Worm (Caenorhabditis elegans) whole organism, L3 larva: ENCODE results near the gene ttll-4.
A peak's percentile ranks its signal among the peaks of the same experiment; 100 is the strongest.

ENCODE experiments used
- R02D3.7 ChIP-seq: fragments of 150-350 bp; optimal IDR thresholded peaks from 2 replicates; lab custom pipeline; 2014; ENCODE audit warnings: missing biosample characterization, missing genetic modification characterization
- ama-1 ChIP-seq: fragments of 150-350 bp; optimal IDR thresholded peaks from 2 replicates; lab custom pipeline; 2018
- ceh-16 ChIP-seq: sonication (generic microtip); optimal IDR thresholded peaks from 2 replicates; lab custom pipeline; 2017; ENCODE audit warnings: missing biosample characterization, missing genetic modification characterization
- ceh-28 ChIP-seq: fragments of 150-350 bp; optimal IDR thresholded peaks from 2 replicates; lab custom pipeline; 2014; ENCODE audit warnings: missing biosample characterization, missing genetic modification reagents, missing genetic modification characterization
- ceh-9 ChIP-seq: sonication (generic microtip); optimal IDR thresholded peaks from 2 replicates; lab custom pipeline; 2018; ENCODE audit warnings: missing biosample characterization, missing genetic modification characterization
- egl-27 ChIP-seq: sonication (generic microtip); optimal IDR thresholded peaks from 4 replicates; lab custom pipeline; 2017; ENCODE audit warnings: missing biosample characterization, missing genetic modification reagents, missing genetic modification characterization
- elt-1 ChIP-seq: fragments of 150-350 bp; optimal IDR thresholded peaks from 2 replicates; lab custom pipeline; 2014; ENCODE audit warnings: missing biosample characterization, missing genetic modification characterization
- elt-2 ChIP-seq: sonication (generic microtip); optimal IDR thresholded peaks from 2 replicates; lab custom pipeline; 2016; ENCODE audit warnings: missing genetic modification reagents, mild to moderate bottlenecking, missing genetic modification characterization, missing compliant biosample characterization
- elt-3 ChIP-seq, 3 experiments: fragments of 150-350 bp in 1 of 3; sonication (generic microtip) in 2 of 3; optimal IDR thresholded peaks; 2 replicates in 2 of 3; 4 replicates in 1 of 3; lab custom pipeline; 2014 to 2017; ENCODE audit warnings: missing biosample characterization in 3 of 3, missing genetic modification characterization in 3 of 3
- eor-1 ChIP-seq, 2 experiments: fragments of 150-350 bp; optimal IDR thresholded peaks; 2 replicates each; lab custom pipeline; 2014 to 2018; ENCODE audit warnings: missing biosample characterization in 2 of 2, missing genetic modification characterization in 2 of 2
- fkh-10 ChIP-seq: sonication (generic microtip); optimal IDR thresholded peaks from 2 replicates; lab custom pipeline; 2017; ENCODE audit warnings: missing biosample characterization, missing genetic modification reagents, missing genetic modification characterization
- fos-1 ChIP-seq: fragments of 150-350 bp; optimal IDR thresholded peaks from 2 replicates; lab custom pipeline; 2014; ENCODE audit warnings: missing biosample characterization, missing genetic modification characterization
- hmg-11 ChIP-seq: sonication (generic microtip); optimal IDR thresholded peaks from 2 replicates; lab custom pipeline; 2016; ENCODE audit warnings: missing genetic modification characterization, missing compliant biosample characterization
- jun-1 ChIP-seq: fragments of 150-350 bp; optimal IDR thresholded peaks from 2 replicates; lab custom pipeline; 2014; ENCODE audit warnings: missing biosample characterization, missing genetic modification reagents, missing genetic modification characterization
- lin-15B ChIP-seq: fragments of 150-350 bp; optimal IDR thresholded peaks from 2 replicates; lab custom pipeline; 2014; ENCODE audit warnings: missing biosample characterization, missing genetic modification characterization
- lin-39 ChIP-seq: fragments of 150-350 bp; optimal IDR thresholded peaks from 2 replicates; lab custom pipeline; 2018; ENCODE audit warnings: missing biosample characterization, missing genetic modification reagents, missing genetic modification characterization
- mdl-1 ChIP-seq: fragments of 150-350 bp; optimal IDR thresholded peaks from 2 replicates; lab custom pipeline; 2014; ENCODE audit warnings: missing biosample characterization, missing genetic modification characterization
- mml-1 ChIP-seq: fragments of 150-350 bp; sonication (generic microtip); optimal IDR thresholded peaks from 3 replicates; lab custom pipeline; 2014; ENCODE audit warnings: missing biosample characterization, missing genetic modification characterization
- nfya-1 ChIP-seq: sonication (generic microtip); optimal IDR thresholded peaks from 2 replicates; lab custom pipeline; 2017; ENCODE audit warnings: missing genetic modification characterization, mild to moderate bottlenecking, missing compliant biosample characterization, antibody characterized with exemption, moderate library complexity; ENCODE audit not compliant: insufficient read depth
- nhr-11 ChIP-seq: fragments of 150-350 bp; optimal IDR thresholded peaks from 2 replicates; lab custom pipeline; 2014; ENCODE audit warnings: missing biosample characterization, missing genetic modification characterization
- nhr-12 ChIP-seq: fragments of 150-350 bp; optimal IDR thresholded peaks from 2 replicates; lab custom pipeline; 2014; ENCODE audit warnings: missing biosample characterization, missing genetic modification characterization
- nhr-23 ChIP-seq: fragments of 150-350 bp; optimal IDR thresholded peaks from 2 replicates; lab custom pipeline; 2014; ENCODE audit warnings: missing biosample characterization, missing genetic modification reagents, missing genetic modification characterization
- nhr-237 ChIP-seq: fragments of 150-350 bp; optimal IDR thresholded peaks from 2 replicates; lab custom pipeline; 2014; ENCODE audit warnings: missing biosample characterization, missing genetic modification characterization
- nhr-25 ChIP-seq: sonication (generic microtip); optimal IDR thresholded peaks from 2 replicates; lab custom pipeline; 2017; ENCODE audit warnings: missing biosample characterization, missing genetic modification characterization
- nhr-43 ChIP-seq: sonication (generic microtip); optimal IDR thresholded peaks from 2 replicates; lab custom pipeline; 2016; ENCODE audit warnings: mild to moderate bottlenecking, missing genetic modification characterization, missing compliant biosample characterization; ENCODE audit not compliant: poor library complexity, severe bottlenecking
- nhr-67 ChIP-seq: fragments of 150-350 bp; optimal IDR thresholded peaks from 2 replicates; lab custom pipeline; 2014; ENCODE audit warnings: missing biosample characterization, missing genetic modification characterization
- pha-4 ChIP-seq: fragments of 150-350 bp; optimal IDR thresholded peaks from 2 replicates; lab custom pipeline; 2014; ENCODE audit warnings: missing biosample characterization, missing genetic modification reagents, missing genetic modification characterization
- pqm-1 ChIP-seq: fragments of 150-350 bp; optimal IDR thresholded peaks from 2 replicates; lab custom pipeline; 2017; ENCODE audit warnings: missing biosample characterization, missing genetic modification characterization, inconsistent platforms
- tbx-2 ChIP-seq: sonication (generic microtip); optimal IDR thresholded peaks from 2 replicates; lab custom pipeline; 2016; ENCODE audit warnings: mild to moderate bottlenecking, missing genetic modification characterization, missing compliant biosample characterization
- unc-39 ChIP-seq: sonication (generic microtip); optimal IDR thresholded peaks from 4 replicates; lab custom pipeline; 2017; ENCODE audit warnings: missing biosample characterization, missing genetic modification characterization
- zag-1 ChIP-seq: fragments of 150-350 bp; optimal IDR thresholded peaks from 2 replicates; lab custom pipeline; 2014; ENCODE audit warnings: missing biosample characterization, missing genetic modification characterization
- ztf-4 ChIP-seq: fragments of 150-350 bp; optimal IDR thresholded peaks from 2 replicates; lab custom pipeline; 2014; ENCODE audit warnings: missing biosample characterization, missing genetic modification characterization

ttll-4 gene

DNA sequence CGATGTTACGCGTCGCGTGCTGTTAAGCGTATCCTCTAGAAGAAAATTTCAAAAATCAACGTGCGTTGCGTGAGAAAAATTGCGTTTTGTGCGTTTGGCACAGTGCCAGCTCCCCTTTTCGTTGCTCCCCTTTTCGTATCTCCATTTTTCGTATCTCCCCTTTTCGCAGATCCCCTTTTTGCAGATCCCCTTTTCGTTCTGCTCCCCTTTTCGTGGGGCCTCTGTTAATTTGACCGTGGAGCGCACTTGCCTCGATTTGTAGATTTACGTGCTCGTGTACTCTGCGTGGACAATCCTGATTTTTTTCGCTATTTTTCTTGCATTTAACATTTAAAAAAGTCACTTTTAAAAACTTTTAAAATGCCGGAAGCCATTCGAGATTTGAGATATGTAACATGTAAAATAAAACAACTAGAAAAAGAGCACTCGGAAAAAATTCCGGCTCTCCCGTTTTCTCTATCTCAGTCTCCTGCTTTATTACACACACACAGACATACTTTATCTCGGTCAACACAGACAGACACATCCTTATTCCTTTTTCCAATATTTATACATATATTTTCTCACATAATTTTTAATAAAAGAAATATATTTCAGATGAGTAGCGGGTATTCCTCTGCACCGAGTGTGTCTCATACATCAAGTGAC is at the start of gene ttll-4:
ttll-4 (plus strand) TSS at position 598 of the 648 bp plus-strand sequence.
- TF ChIP-seq tbx-2 (no peak), lin-15B (tag; lab: Kevin White, UChicago) (peak; percentile 60), elt-3 (tag; optimal IDR thresholded peaks at IDR 0.05; lab: Kevin White, UChicago) (no peak), lin-39 (tag; lab: Kevin White, UChicago) (peak; percentile 9), nhr-237 (tag; lab: Kevin White, UChicago) (no peak), fkh-10 (GFP tag; lab: Kevin White, UChicago) (no peak), nhr-43 (tag; lab: Kevin White, UChicago) (peak; percentile 51), nfya-1 (tag; lab: Kevin White, UChicago) (peak; percentile 43), R02D3.7 (tag; lab: Kevin White, UChicago) (peak; percentile 76), elt-2 (no peak)
- TF ChIP-seq, all 47 proteins: peak for 5

DNA sequence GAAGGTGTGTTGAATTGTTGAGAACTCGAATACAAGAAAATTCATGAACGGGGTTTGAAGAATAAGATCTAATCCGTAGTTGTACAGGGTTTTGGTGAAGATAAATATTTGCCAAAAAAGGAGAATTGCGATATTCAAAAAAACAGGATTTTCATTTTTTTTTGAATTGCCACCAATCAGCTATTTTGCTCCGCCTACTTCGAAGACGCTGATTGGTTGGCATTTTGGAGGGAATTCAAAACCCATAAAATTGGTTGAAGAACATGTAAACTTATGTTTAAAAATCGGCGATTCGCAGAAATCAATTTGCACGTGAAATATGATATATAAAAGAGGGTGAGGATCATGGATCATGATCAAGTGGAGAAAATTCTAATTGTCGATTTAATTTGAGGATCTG is 47.9 kb upstream of the ttll-4 start:
- TF ChIP-seq hmg-11 (tag; lab: Kevin White, UChicago): no peak
- peak; percentile 92 for TF ChIP-seq nfya-1 (tag; lab: Kevin White, UChicago)

DNA sequence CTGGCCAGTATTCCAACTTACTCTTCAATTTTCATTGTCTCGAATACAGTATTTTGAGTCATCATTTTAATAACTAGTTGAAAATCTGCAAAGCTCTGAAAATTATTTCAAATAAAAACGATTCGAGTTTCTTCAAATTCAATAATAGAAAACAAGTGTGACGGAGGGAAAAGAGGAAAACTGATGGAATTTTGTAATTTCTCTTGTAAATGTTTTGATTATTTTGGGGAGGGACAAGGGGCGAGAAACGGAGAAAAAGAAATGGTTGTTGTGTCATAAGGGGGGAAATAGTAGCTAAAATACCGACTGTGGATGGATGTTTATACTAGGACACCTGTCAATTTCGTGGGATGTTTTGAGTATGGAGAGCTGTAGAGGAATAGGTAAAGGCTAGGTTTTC is 45.8 kb upstream of the ttll-4 start, which contains the start of gene T16G12.9:
T16G12.9 (minus strand) TSS at position 101 of the 400 bp plus-strand sequence.
- TF ChIP-seq nhr-237 (tag; lab: Kevin White, UChicago): no peak
- TF ChIP-seq ceh-9 (tag; lab: Kevin White, UChicago): no peak
- no peak for TF ChIP-seq nhr-23
- TF ChIP-seq ama-1 (lab: Kevin White, UChicago): no peak
- TF ChIP-seq mdl-1: no peak
- TF ChIP-seq fkh-10 (GFP tag; lab: Kevin White, UChicago): no peak
- TF ChIP-seq elt-1: no peak
- no peak for TF ChIP-seq egl-27
- TF ChIP-seq lin-39 (tag; lab: Kevin White, UChicago): no peak
- no peak for TF ChIP-seq R02D3.7 (tag; lab: Kevin White, UChicago)
- no peak for TF ChIP-seq nhr-11
- TF ChIP-seq ceh-16 (tag; lab: Kevin White, UChicago): no peak
- TF ChIP-seq, all 47 proteins: peak for 0

DNA sequence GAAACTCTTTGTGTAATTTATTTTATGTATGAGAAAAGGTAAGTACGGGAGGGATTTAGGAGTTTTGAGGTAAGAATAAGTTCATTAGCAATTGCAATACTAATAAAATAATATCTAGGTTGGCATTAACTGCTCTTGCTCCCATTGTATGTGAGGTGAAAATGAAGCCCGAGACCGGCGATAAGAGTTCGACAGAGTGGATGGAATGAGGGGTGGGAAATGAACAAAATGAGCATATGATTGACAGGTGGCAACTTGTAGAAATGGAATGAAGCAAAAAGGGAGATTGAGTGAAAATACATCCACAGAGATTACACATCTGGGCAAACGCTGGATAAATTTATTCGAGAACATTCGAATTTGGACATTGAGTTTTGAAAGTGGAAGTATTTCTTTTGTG is 45.2 kb upstream of the ttll-4 start:
- TF ChIP-seq nhr-43 (tag; lab: Kevin White, UChicago): no peak
- no peak for TF ChIP-seq pqm-1 (tag; lab: Kevin White, UChicago)
- TF ChIP-seq zag-1 (tag; lab: Kevin White, UChicago): no peak
- no peak for TF ChIP-seq nhr-25 (tag; lab: Kevin White, UChicago)

DNA sequence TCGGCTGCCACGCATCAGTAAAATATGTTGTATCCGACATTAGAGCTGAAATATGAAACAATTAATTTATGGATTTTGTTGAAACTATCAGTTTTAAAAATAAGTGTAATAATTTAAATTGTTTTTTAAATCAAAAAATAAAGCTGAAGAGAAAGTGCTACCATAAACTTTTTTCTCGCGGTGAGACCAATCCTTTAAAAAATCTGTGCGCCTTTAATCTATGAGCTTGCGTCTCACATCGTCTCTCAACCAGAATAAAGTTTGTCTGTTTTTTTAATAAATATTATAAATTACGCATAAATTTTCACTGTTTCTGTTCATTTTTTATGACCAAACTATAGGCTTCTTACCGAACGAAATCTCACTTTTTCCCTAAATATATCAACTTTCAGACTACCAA is 40.7 kb upstream of the ttll-4 start, which contains the start of gene T16H12.3:
T16H12.3 (minus strand) TSS at position 51 of the 400 bp plus-strand sequence.
- TF ChIP-seq tbx-2 (no peak), pha-4 (tag; lab: Kevin White, UChicago) (no peak), nhr-25 (tag; lab: Kevin White, UChicago) (no peak)

DNA sequence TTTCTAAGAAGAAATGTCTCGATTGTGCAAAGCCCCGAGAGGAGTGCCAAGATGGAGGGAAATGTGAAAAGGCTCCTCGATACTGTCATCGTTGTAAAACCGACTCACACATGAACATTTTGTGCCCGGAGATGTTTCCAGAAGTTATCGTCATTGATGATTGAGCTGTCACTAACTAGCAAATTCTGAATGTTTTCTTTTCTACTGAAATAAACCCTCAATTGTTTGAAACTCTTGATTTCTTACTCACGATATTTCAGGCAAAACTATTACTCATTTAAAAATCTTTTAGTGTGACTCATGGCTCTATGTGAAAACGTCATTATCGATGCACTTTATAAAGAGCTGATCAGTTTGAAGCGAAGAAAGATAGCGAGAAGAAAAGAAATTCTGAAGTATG is 38.9 kb upstream of the ttll-4 start, which contains the start of gene T16H12.13:
T16H12.13 (plus strand) TSS at position 301 of the 400 bp plus-strand sequence.
- TF ChIP-seq egl-27 (no peak), nfya-1 (tag; lab: Kevin White, UChicago) (no peak), unc-39 (tag; lab: Kevin White, UChicago) (no peak), mml-1 (no peak), ceh-16 (tag; lab: Kevin White, UChicago) (no peak), lin-15B (tag; lab: Kevin White, UChicago) (no peak), fkh-10 (GFP tag; lab: Kevin White, UChicago) (no peak), nhr-25 (tag; lab: Kevin White, UChicago) (no peak), fos-1 (tag; lab: Kevin White, UChicago) (no peak), nhr-23 (no peak), nhr-12 (no peak), ceh-9 (tag; lab: Kevin White, UChicago) (no peak), nhr-67 (no peak), eor-1 (tag; optimal IDR thresholded peaks at IDR 0.05; lab: Kevin White, UChicago) (no peak), ztf-4 (tag; lab: Kevin White, UChicago) (no peak), jun-1 (tag; lab: Kevin White, UChicago) (no peak), nhr-43 (tag; lab: Kevin White, UChicago) (no peak), mdl-1 (no peak), ceh-28 (tag; lab: Kevin White, UChicago) (no peak)
